Fruit fly (Drosophila melanogaster) S2 (cell line): ENCODE measurements around the gene CG9672.

Experiments
- CG8478 ChIP-seq: fragments of >200 bp; optimal IDR thresholded peaks from 2 replicates; lab custom pipeline; 2018
- CTCF ChIP-seq, 2 experiments: fragments of >200 bp; optimal IDR thresholded peaks; 2 replicates each; lab custom pipeline; 2018

dm6 chrX:16689339-16689738 lies 17.3 kb downstream of the CG9672 start:
- no peak for TF ChIP-seq CG8478 (lab: Kevin White, UChicago)
- no peak for TF ChIP-seq CTCF (optimal IDR thresholded peaks at IDR 0.05; lab: Kevin White, UChicago)
